Worm (Caenorhabditis elegans) whole organism, midembryonic: ENCODE results near the gene sec-15.
A peak's percentile ranks its signal among the peaks of the same experiment; 100 is the strongest.

ENCODE experiments used
- T22C8.4 ChIP-seq: fragments of 200-800 bp; sonication (Bioruptor generic); IDR thresholded peaks from 2 replicates; pipeline ENCODE4 v1.3.6; 2022; ENCODE audit warnings: missing genetic modification characterization, missing compliant biosample characterization
- cog-1 ChIP-seq: sonication (generic microtip); optimal IDR thresholded peaks from 2 replicates; lab custom pipeline; 2016; ENCODE audit warnings: missing genetic modification characterization, missing compliant biosample characterization
- flt-1 ChIP-seq: fragments of 200-800 bp; sonication (Bioruptor generic); IDR thresholded peaks from 2 replicates; pipeline ENCODE4 v1.3.6; 2022; ENCODE audit warnings: missing genetic modification characterization, missing compliant biosample characterization
- klf-2 ChIP-seq: fragments of 200-800 bp; sonication (Bioruptor generic); conservative IDR thresholded peaks from 2 replicates; pipeline ENCODE4 v1.3.6; 2022; ENCODE audit warnings: missing genetic modification reagents, missing genetic modification characterization, missing compliant biosample characterization
- med-1 ChIP-seq: sonication (generic microtip); optimal IDR thresholded peaks from 2 replicates; lab custom pipeline; 2017; ENCODE audit warnings: missing genetic modification characterization, mild to moderate bottlenecking, missing compliant biosample characterization, antibody characterized with exemption, missing genetic modification reagents; ENCODE audit not compliant: insufficient read depth
- ref-1 ChIP-seq: fragments of 200-800 bp; sonication (Bioruptor generic); conservative IDR thresholded peaks from 2 replicates; pipeline ENCODE4 v1.3.6; 2022; ENCODE audit warnings: missing genetic modification reagents, missing genetic modification characterization, missing compliant biosample characterization
- tab-1 ChIP-seq: fragments of 200-800 bp; sonication (Bioruptor generic); IDR thresholded peaks from 2 replicates; pipeline ENCODE4 v1.3.6; 2022; ENCODE audit warnings: missing genetic modification characterization, missing compliant biosample characterization
- ztf-23 ChIP-seq: fragments of 200-800 bp; sonication (Bioruptor generic); IDR thresholded peaks from 2 replicates; pipeline ENCODE4 v1.3.6; 2022; ENCODE audit warnings: missing genetic modification reagents, missing genetic modification characterization, missing compliant biosample characterization
- ztf-29 ChIP-seq: fragments of 200-800 bp; sonication (Bioruptor generic); IDR thresholded peaks from 2 replicates; pipeline ENCODE4 v1.3.6; 2022; ENCODE audit warnings: missing genetic modification reagents, missing genetic modification characterization, missing compliant biosample characterization

The sec-15 gene

ce11 chrX:8860958-8861357, 25.4 kb upstream of the sec-15 start, which contains the start of gene C06E2.9:
C06E2.9 (plus strand) TSS chrX:8861258.
- TF ChIP-seq flt-1 (GFP tag; lab: Robert Waterston, UW) (no peak), med-1 (GFP tag; lab: Kevin White, UChicago) (no peak), cog-1 (tag; lab: Kevin White, UChicago) (no peak), T22C8.4 (GFP tag; lab: Robert Waterston, UW) (no peak), ztf-23 (no peak), ref-1 (GFP tag; lab: Robert Waterston, UW) (no peak), ztf-29 (GFP tag; lab: Robert Waterston, UW) (no peak)

ce11 chrX:8859538-8859937, 24.0 kb upstream of the sec-15 start:
- TF ChIP-seq ztf-29 (GFP tag; lab: Robert Waterston, UW) (no peak), cog-1 (tag; lab: Kevin White, UChicago) (no peak), ref-1 (GFP tag; lab: Robert Waterston, UW) (no peak), ztf-23 (no peak), tab-1 (no peak), med-1 (GFP tag; lab: Kevin White, UChicago) (no peak), T22C8.4 (GFP tag; lab: Robert Waterston, UW) (no peak), flt-1 (GFP tag; lab: Robert Waterston, UW) (no peak), klf-2 (GFP tag; lab: Robert Waterston, UW) (no peak)

DNA sequence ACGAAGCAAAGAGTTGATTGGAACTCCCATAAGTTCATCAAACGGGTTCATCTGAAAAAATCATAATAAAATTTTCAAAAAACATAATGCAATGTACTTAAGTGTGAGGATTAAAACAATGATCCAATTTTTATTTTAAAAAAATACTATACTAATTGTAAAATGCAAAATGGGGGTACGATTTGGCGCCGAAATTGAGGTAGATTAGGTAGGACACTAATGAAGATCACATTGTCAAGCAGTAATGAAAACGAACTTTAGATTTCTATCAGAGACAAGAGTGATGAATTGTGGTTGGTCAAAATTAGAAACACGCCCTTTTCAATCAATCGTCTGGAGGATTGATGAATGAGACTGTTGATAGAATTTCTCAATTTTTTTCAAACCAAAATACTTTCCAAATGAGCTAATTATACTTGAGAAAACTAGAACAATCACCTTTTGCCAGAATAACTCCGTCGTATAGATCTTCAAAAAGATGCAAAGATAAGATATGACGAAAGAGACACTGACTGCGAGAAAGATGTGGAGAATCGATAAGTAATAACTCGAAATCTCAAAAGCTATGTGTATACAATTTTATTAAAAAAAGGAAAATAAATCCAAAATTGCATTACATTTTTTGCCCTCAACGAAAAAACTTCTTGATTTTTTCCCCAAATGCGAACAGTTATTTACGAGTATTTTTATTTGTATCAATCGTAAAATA, 22.5 kb upstream of the sec-15 start, which contains the start of gene C06E2.5:
TSS of gene C06E2.5 (minus strand) at position 51 of the 709 bp plus-strand sequence.
- TF ChIP-seq ztf-29 (GFP tag; lab: Robert Waterston, UW) (no peak), med-1 (GFP tag; lab: Kevin White, UChicago) (no peak), ztf-23 (no peak), T22C8.4 (GFP tag; lab: Robert Waterston, UW) (no peak), klf-2 (GFP tag; lab: Robert Waterston, UW) (no peak), cog-1 (tag; lab: Kevin White, UChicago) (no peak), flt-1 (GFP tag; lab: Robert Waterston, UW) (no peak), ref-1 (GFP tag; lab: Robert Waterston, UW) (no peak), tab-1 (no peak)

DNA sequence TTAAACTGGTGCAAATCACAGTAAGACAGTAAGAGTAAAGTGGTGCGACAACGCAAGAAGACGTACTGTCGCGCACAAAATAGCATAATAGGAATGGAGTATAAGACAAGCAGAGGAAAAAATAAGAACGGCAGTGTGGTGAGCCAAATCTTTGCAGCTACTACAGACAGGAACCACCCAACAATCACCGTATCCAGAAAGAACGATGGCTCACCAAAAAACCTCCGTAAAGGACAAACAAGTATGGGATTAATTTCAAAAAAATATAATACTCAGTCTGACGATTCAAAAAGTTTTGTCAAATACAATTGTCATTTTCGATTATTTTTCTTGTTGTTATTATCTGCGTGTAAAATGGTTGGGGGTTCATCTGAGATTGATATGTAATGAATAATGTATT, 18.9 kb upstream of the sec-15 start:
- TF ChIP-seq ref-1 (GFP tag; lab: Robert Waterston, UW) = no peak
- TF ChIP-seq flt-1 (GFP tag; lab: Robert Waterston, UW) = no peak
- TF ChIP-seq cog-1 (tag; lab: Kevin White, UChicago) = no peak
- no peak for TF ChIP-seq tab-1
- no peak for TF ChIP-seq med-1 (GFP tag; lab: Kevin White, UChicago)
- no peak for TF ChIP-seq klf-2 (GFP tag; lab: Robert Waterston, UW)
- TF ChIP-seq T22C8.4 (GFP tag; lab: Robert Waterston, UW) = no peak
- no peak for TF ChIP-seq ztf-29 (GFP tag; lab: Robert Waterston, UW)
- no peak for TF ChIP-seq ztf-23

DNA sequence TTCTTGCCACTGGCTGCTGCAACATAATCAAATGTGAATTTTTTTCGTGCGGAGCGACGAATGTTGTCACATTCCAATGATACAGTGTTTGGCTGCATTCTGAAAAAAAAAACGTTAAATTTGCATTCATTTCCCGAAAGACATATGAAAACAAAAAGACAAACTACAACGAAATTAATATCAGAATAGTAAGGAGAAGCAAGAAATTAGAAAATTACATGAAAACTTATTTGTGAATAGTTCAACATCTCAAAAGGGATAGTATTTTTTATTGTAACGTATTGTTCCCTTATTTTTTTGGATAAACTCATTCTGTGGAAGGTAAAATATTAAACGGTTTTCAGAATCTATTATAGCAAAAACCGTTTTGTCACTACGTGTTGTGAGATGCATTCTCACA, 18.0 kb upstream of the sec-15 start, which contains the start of gene sprp-4:
TSS of gene sprp-4 (minus strand) at position 101 of the 400 bp plus-strand sequence.
- TF ChIP-seq ref-1 (GFP tag; lab: Robert Waterston, UW) (no peak), tab-1 (no peak), cog-1 (tag; lab: Kevin White, UChicago) (no peak), klf-2 (GFP tag; lab: Robert Waterston, UW) (no peak), ztf-29 (GFP tag; lab: Robert Waterston, UW) (no peak), T22C8.4 (GFP tag; lab: Robert Waterston, UW) (no peak), flt-1 (GFP tag; lab: Robert Waterston, UW) (no peak), ztf-23 (no peak), med-1 (GFP tag; lab: Kevin White, UChicago) (no peak)

ce11 chrX:8846447-8847237, 11.1 kb upstream of the sec-15 start, which contains the start of gene C28G1.10:
C28G1.10 (plus strand) TSS chrX:8847122.
- TF ChIP-seq klf-2 (GFP tag; lab: Robert Waterston, UW) (peak; percentile 61; the same call in 1 of the 2 replicates), ztf-29 (GFP tag; lab: Robert Waterston, UW) (no peak)

DNA sequence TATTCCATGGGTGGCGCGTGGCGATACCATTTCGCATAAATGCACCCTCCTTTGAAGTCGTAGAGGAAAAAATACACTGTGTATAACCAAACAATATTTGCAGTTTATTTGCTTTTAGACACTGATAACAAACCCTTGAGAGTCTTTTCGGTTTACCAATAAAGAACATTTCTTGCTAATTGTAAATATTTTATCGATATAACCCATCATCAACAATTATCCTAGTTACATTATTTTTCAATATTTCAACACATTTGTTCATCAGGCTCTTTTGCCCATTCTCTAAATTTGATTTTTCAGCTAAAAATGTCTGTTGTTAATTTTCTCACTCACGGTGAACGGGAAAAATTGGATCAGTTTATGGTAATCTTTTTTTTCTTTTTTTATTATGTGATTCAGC, 8.5 kb upstream of the sec-15 start, which contains the start of gene ubc-23:
TSS of gene ubc-23 (plus strand) at position 301 of the 400 bp plus-strand sequence.
- TF ChIP-seq klf-2 (GFP tag; lab: Robert Waterston, UW) (no peak), ztf-23 (no peak), T22C8.4 (GFP tag; lab: Robert Waterston, UW) (no peak), flt-1 (GFP tag; lab: Robert Waterston, UW) (no peak), med-1 (GFP tag; lab: Kevin White, UChicago) (no peak), ref-1 (GFP tag; lab: Robert Waterston, UW) (no peak), cog-1 (tag; lab: Kevin White, UChicago) (no peak), ztf-29 (GFP tag; lab: Robert Waterston, UW) (no peak), tab-1 (no peak)

DNA sequence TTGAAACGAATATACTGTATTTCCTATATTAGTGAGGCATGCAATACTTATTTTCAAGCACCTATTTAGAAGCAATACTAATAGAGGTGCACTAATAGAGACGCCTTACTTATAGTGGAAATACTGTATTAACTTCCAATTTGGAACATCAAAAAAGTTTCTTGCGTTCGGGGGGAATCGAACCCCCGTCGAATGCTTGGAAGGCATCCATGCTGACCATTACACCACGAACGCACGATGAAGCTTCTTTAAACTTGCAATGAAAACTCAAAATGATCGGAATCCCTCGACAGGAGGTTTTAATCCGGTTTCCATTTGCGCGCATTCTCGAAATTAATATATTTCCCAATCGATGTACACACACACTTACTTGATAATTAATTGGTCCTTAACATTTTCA, 2.7 kb upstream of the sec-15 start:
- TF ChIP-seq ztf-29 (GFP tag; lab: Robert Waterston, UW) = no peak
- no peak for TF ChIP-seq tab-1
- TF ChIP-seq ztf-23 = no peak
- no peak for TF ChIP-seq med-1 (GFP tag; lab: Kevin White, UChicago)
- TF ChIP-seq klf-2 (GFP tag; lab: Robert Waterston, UW) = no peak
- TF ChIP-seq ref-1 (GFP tag; lab: Robert Waterston, UW) = no peak
- no peak for TF ChIP-seq T22C8.4 (GFP tag; lab: Robert Waterston, UW)
- TF ChIP-seq cog-1 (tag; lab: Kevin White, UChicago) = no peak
- no peak for TF ChIP-seq flt-1 (GFP tag; lab: Robert Waterston, UW)
